Worm (Caenorhabditis elegans): ENCODE measurements around the gene nspb-8.

DNA sequence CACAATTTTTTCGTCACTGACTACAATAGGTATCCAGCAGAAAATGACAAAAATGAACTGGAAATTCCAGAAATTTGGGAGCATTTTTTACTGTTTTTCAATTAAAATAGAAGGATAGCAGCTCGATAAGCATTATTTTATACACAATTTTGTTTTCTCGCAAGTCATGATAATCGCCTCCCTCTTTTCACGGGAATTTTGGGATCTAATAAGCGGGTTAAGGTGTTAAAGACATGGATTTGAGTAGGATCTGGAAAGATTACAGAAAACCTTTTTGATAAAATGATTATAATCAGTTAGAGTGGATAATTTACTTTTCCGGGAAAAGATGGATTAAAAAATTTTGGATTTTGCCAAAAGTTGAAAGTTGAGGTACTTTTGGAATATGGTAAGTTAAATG, 31.8 kb downstream of the nspb-8 start, which contains the start of gene gcy-29:
- TF ChIP-seq snpc-4 (GFP tag; optimal IDR thresholded peaks at IDR 0.05) (no peak), snpc-4 (tag; optimal IDR thresholded peaks at IDR 0.05) (no peak), madf-8 (GFP tag; conservative IDR thresholded peaks at IDR 0.05) (no peak), nfya-2 (GFP tag; IDR thresholded peaks at IDR 0.05) (no peak), ceh-91 (GFP tag; IDR thresholded peaks at IDR 0.05) (no peak), ceh-40 (GFP tag; IDR thresholded peaks at IDR 0.05) (no peak), hmg-20 (GFP tag; IDR thresholded peaks at IDR 0.05) (no peak), F57C9.4 (tag; optimal IDR thresholded peaks at IDR 0.05) (no peak), aptf-2 (GFP tag; conservative IDR thresholded peaks at IDR 0.05) (no peak), unc-130 (GFP tag; optimal IDR thresholded peaks at IDR 0.05) (no peak), dox-1 (GFP tag; IDR thresholded peaks at IDR 0.05) (no peak), madf-6 (GFP tag; IDR thresholded peaks at IDR 0.05) (no peak), C06A6.2 (GFP tag; conservative IDR thresholded peaks at IDR 0.05) (no peak), attf-5 (GFP tag; optimal IDR thresholded peaks at IDR 0.05) (no peak)

Data from whole organism, young adult.